Fruit fly (Drosophila melanogaster) whole organism, embryonic: Measurements from ENCODE around the gene cass.

Experiments
- Atf6 ChIP-seq: fragments of 200-800 bp; sonication (Bioruptor generic); IDR thresholded peaks from 2 replicates; pipeline ENCODE4 v1.3.6; 2022; ENCODE audit warnings: missing biosample characterization, missing genetic modification characterization
- Bgb ChIP-seq: fragments of 200-800 bp; sonication (Bioruptor generic); IDR thresholded peaks from 2 replicates; pipeline ENCODE4 v1.3.6; 2022; ENCODE audit warnings: missing biosample characterization, missing genetic modification characterization; ENCODE audit not compliant: partially characterized antibody
- CG10979 ChIP-seq: fragments of 200-800 bp; sonication (Bioruptor generic); optimal IDR thresholded peaks from 2 replicates; lab custom pipeline; 2018; ENCODE audit warnings: missing biosample characterization, mild to moderate bottlenecking, missing genetic modification characterization, moderate library complexity
- CG14860 ChIP-seq: fragments of 200-800 bp; sonication (Bioruptor generic); IDR thresholded peaks from 3 replicates; pipeline ENCODE4 v1.3.6; 2022; ENCODE audit warnings: missing biosample characterization, missing genetic modification characterization; ENCODE audit not compliant: partially characterized antibody
- CG15011 ChIP-seq: fragments of 200-800 bp; sonication (Bioruptor generic); optimal IDR thresholded peaks from 3 replicates; lab custom pipeline; 2018; ENCODE audit warnings: missing biosample characterization, mild to moderate bottlenecking, missing genetic modification characterization
- CG1832 ChIP-seq: fragments of 200-800 bp; sonication (Bioruptor generic); optimal IDR thresholded peaks from 2 replicates; lab custom pipeline; 2017; ENCODE audit warnings: missing biosample characterization, mild to moderate bottlenecking, missing genetic modification characterization, inconsistent platforms
- CG2712 ChIP-seq: fragments of 200-800 bp; optimal IDR thresholded peaks from 3 replicates; lab custom pipeline; 2019; ENCODE audit warnings: missing biosample characterization, mild to moderate bottlenecking, missing genetic modification characterization, moderate library complexity
- CG30431 ChIP-seq: fragments of 200-800 bp; sonication (Bioruptor generic); optimal IDR thresholded peaks from 2 replicates; lab custom pipeline; 2017; ENCODE audit warnings: missing biosample characterization, missing genetic modification characterization
- CG32767 ChIP-seq: fragments of 200-800 bp; sonication (Bioruptor generic); IDR thresholded peaks from 2 replicates; pipeline ENCODE4 v1.3.6; 2022; ENCODE audit warnings: missing biosample characterization, missing genetic modification characterization
- CG32772 ChIP-seq: fragments of 200-800 bp; sonication (Bioruptor generic); IDR thresholded peaks from 2 replicates; pipeline ENCODE4 v1.3.6; 2022; ENCODE audit warnings: missing biosample characterization, missing genetic modification characterization
- CG3407 ChIP-seq: fragments of 200-800 bp; sonication (Bioruptor generic); optimal IDR thresholded peaks from 2 replicates; lab custom pipeline; 2018; ENCODE audit warnings: missing biosample characterization, mild to moderate bottlenecking, missing genetic modification characterization
- CG42726 ChIP-seq: fragments of 200-800 bp; sonication (Bioruptor generic); IDR thresholded peaks from 2 replicates; pipeline ENCODE4 v1.3.6; 2022; ENCODE audit warnings: missing biosample characterization, missing genetic modification characterization; ENCODE audit not compliant: partially characterized antibody
- CG4360 ChIP-seq: fragments of 200-800 bp; sonication (Bioruptor generic); IDR thresholded peaks from 2 replicates; pipeline ENCODE4 v1.3.6; 2022; ENCODE audit warnings: missing biosample characterization, missing genetic modification characterization
- CG4820 ChIP-seq: fragments of 200-800 bp; sonication (Bioruptor generic); optimal IDR thresholded peaks from 3 replicates; lab custom pipeline; 2016; ENCODE audit warnings: missing biosample characterization, missing genetic modification characterization
- CG9817 ChIP-seq: fragments of 200-800 bp; sonication (Bioruptor generic); optimal IDR thresholded peaks from 2 replicates; lab custom pipeline; 2018; ENCODE audit warnings: missing biosample characterization, mild to moderate bottlenecking, missing genetic modification characterization, moderate library complexity
- Chrac-16 ChIP-seq: fragments of 200-800 bp; sonication (Bioruptor generic); optimal IDR thresholded peaks from 3 replicates; lab custom pipeline; 2016; ENCODE audit warnings: missing biosample characterization, missing genetic modification characterization
- CkIIα-i1 ChIP-seq: fragments of 200-800 bp; sonication (Bioruptor generic); IDR thresholded peaks from 2 replicates; pipeline ENCODE4 v1.3.6; 2022; ENCODE audit warnings: missing biosample characterization, missing genetic modification characterization
- Deaf1 ChIP-seq: fragments of 200-800 bp; optimal IDR thresholded peaks from 3 replicates; lab custom pipeline; 2019; ENCODE audit warnings: missing biosample characterization, mild to moderate bottlenecking, missing genetic modification characterization, moderate library complexity
- Doc2 ChIP-seq: fragments of 200-800 bp; sonication (Bioruptor generic); IDR thresholded peaks from 2 replicates; pipeline ENCODE4 v1.3.6; 2022; ENCODE audit warnings: missing biosample characterization, missing genetic modification characterization
- Dp ChIP-seq: fragments of 200-800 bp; sonication (Bioruptor generic); optimal IDR thresholded peaks from 2 replicates; lab custom pipeline; 2018; ENCODE audit warnings: missing biosample characterization, mild to moderate bottlenecking, missing genetic modification characterization, moderate library complexity
- E2f1 ChIP-seq: fragments of 200-800 bp; sonication (Bioruptor generic); IDR thresholded peaks from 2 replicates; pipeline ENCODE4 v1.3.6; 2022; ENCODE audit warnings: missing biosample characterization, missing genetic modification characterization
- Fer2 ChIP-seq: fragments of 200-800 bp; sonication (Bioruptor generic); optimal IDR thresholded peaks from 2 replicates; lab custom pipeline; 2018; ENCODE audit warnings: missing biosample characterization, mild to moderate bottlenecking, missing genetic modification characterization, moderate library complexity
- MTF-1 ChIP-seq: fragments of 200-800 bp; sonication (Bioruptor generic); optimal IDR thresholded peaks from 2 replicates; lab custom pipeline; 2018; ENCODE audit warnings: missing biosample characterization, mild to moderate bottlenecking, missing genetic modification characterization, borderline replicate concordance
- Mad ChIP-seq: fragments of 200-800 bp; sonication (Bioruptor generic); optimal IDR thresholded peaks from 2 replicates; lab custom pipeline; 2016; ENCODE audit warnings: missing biosample characterization, missing genetic modification characterization
- NC2β ChIP-seq: fragments of 200-800 bp; sonication (Bioruptor generic); optimal IDR thresholded peaks from 2 replicates; lab custom pipeline; 2016; ENCODE audit warnings: missing biosample characterization, missing genetic modification characterization
- Nf-YC ChIP-seq: fragments of 200-800 bp; optimal IDR thresholded peaks from 3 replicates; lab custom pipeline; 2019; ENCODE audit warnings: missing biosample characterization, mild to moderate bottlenecking, missing genetic modification characterization, moderate library complexity
- Ravus ChIP-seq: fragments of 200-800 bp; sonication (Bioruptor generic); IDR thresholded peaks from 2 replicates; pipeline ENCODE4 v1.3.6; 2022; ENCODE audit warnings: missing biosample characterization, missing genetic modification characterization
- Xrp1 ChIP-seq: fragments of 200-800 bp; sonication (Bioruptor generic); IDR thresholded peaks from 2 replicates; pipeline ENCODE4 v1.3.6; 2022; ENCODE audit warnings: missing biosample characterization, missing genetic modification characterization
- abd-A ChIP-seq: fragments of 200-800 bp; sonication (Bioruptor generic); optimal IDR thresholded peaks from 3 replicates; lab custom pipeline; 2019; ENCODE audit warnings: missing biosample characterization, mild to moderate bottlenecking, missing genetic modification characterization, moderate library complexity
- ara ChIP-seq: fragments of 200-800 bp; sonication (Bioruptor generic); IDR thresholded peaks from 2 replicates; pipeline ENCODE4 v1.3.6; 2022; ENCODE audit warnings: missing biosample characterization, missing genetic modification characterization
- bbx ChIP-seq: fragments of 200-800 bp; sonication (Bioruptor generic); IDR thresholded peaks from 2 replicates; pipeline ENCODE4 v1.3.6; 2022; ENCODE audit warnings: missing biosample characterization, missing genetic modification characterization; ENCODE audit not compliant: partially characterized antibody
- caup ChIP-seq: fragments of 200-800 bp; sonication (Bioruptor generic); optimal IDR thresholded peaks from 3 replicates; lab custom pipeline; 2017; ENCODE audit warnings: missing biosample characterization, mild to moderate bottlenecking, missing genetic modification characterization, moderate library complexity; ENCODE audit not compliant: severe bottlenecking
- ci ChIP-seq: fragments of 200-800 bp; sonication (Bioruptor generic); IDR thresholded peaks from 3 replicates; pipeline ENCODE4 v1.3.6; 2022; ENCODE audit warnings: missing biosample characterization, missing genetic modification characterization
- croc ChIP-seq: fragments of 200-800 bp; sonication (Bioruptor generic); conservative IDR thresholded peaks from 3 replicates; pipeline ENCODE4 v1.3.6; 2022; ENCODE audit warnings: missing biosample characterization, missing genetic modification characterization
- cwo ChIP-seq: fragments of 200-800 bp; sonication (Bioruptor generic); optimal IDR thresholded peaks from 3 replicates; lab custom pipeline; 2017; ENCODE audit warnings: missing biosample characterization, missing genetic modification characterization, mild to moderate bottlenecking, moderate library complexity, missing genetic modification reagents
- dmrt99B ChIP-seq: fragments of 200-800 bp; sonication (Bioruptor generic); optimal IDR thresholded peaks from 2 replicates; lab custom pipeline; 2018; ENCODE audit warnings: missing biosample characterization, mild to moderate bottlenecking, missing genetic modification characterization, moderate library complexity
- en ChIP-seq: fragments of 200-800 bp; sonication (Bioruptor generic); optimal IDR thresholded peaks from 2 replicates; lab custom pipeline; 2016; ENCODE audit warnings: missing biosample characterization, missing genetic modification characterization
- eve ChIP-seq, 2 experiments: fragments of >200 bp; optimal IDR thresholded peaks; 2 replicates each; lab custom pipeline; 2017; ENCODE audit warnings: missing biosample characterization in 2 of 2, missing genetic modification characterization in 2 of 2
- gsb ChIP-seq: fragments of 200-800 bp; sonication (Bioruptor generic); IDR thresholded peaks from 2 replicates; pipeline ENCODE4 v1.3.6; 2022; ENCODE audit warnings: missing biosample characterization, missing genetic modification characterization
- hkb ChIP-seq, 2 experiments: fragments of 200-800 bp in 1 of 2; fragments of >200 bp in 1 of 2; sonication (Bioruptor generic) in 1 of 2; IDR thresholded peaks in 1 of 2; optimal IDR thresholded peaks in 1 of 2; 2 replicates each; pipeline versions ENCODE4 v1.3.6 to Lab custom; 2017 to 2022; ENCODE audit warnings: missing biosample characterization in 1 of 2, missing genetic modification characterization in 1 of 2
- hth ChIP-seq: fragments of >200 bp; optimal IDR thresholded peaks from 2 replicates; lab custom pipeline; 2017; ENCODE audit warnings: inconsistent platforms
- luna ChIP-seq: fragments of 200-800 bp; sonication (Bioruptor generic); optimal IDR thresholded peaks from 2 replicates; lab custom pipeline; 2016; ENCODE audit warnings: missing biosample characterization, missing genetic modification characterization
- nmo ChIP-seq: fragments of 200-800 bp; sonication (Bioruptor generic); optimal IDR thresholded peaks from 2 replicates; lab custom pipeline; 2018; ENCODE audit warnings: missing biosample characterization, mild to moderate bottlenecking, missing genetic modification characterization, moderate library complexity
- p53 ChIP-seq: fragments of 200-800 bp; sonication (Bioruptor generic); optimal IDR thresholded peaks from 2 replicates; lab custom pipeline; 2016; ENCODE audit warnings: missing biosample characterization, missing genetic modification characterization
- psq ChIP-seq: fragments of 200-800 bp; sonication (Bioruptor generic); optimal IDR thresholded peaks from 2 replicates; lab custom pipeline; 2017; ENCODE audit warnings: missing biosample characterization, missing genetic modification characterization
- rib ChIP-seq: fragments of 200-800 bp; sonication (Bioruptor generic); IDR thresholded peaks from 2 replicates; pipeline ENCODE4 v1.3.6; 2022; ENCODE audit warnings: missing biosample characterization, missing genetic modification characterization
- row ChIP-seq: fragments of 200-800 bp; sonication (Bioruptor generic); IDR thresholded peaks from 3 replicates; pipeline ENCODE4 v1.3.6; 2022; ENCODE audit warnings: missing biosample characterization, missing genetic modification characterization
- sima ChIP-seq: fragments of 200-800 bp; sonication (Bioruptor generic); optimal IDR thresholded peaks from 2 replicates; lab custom pipeline; 2016; ENCODE audit warnings: missing biosample characterization, missing genetic modification characterization
- so ChIP-seq: fragments of 200-800 bp; sonication (Bioruptor generic); IDR thresholded peaks from 3 replicates; pipeline ENCODE4 v1.3.6; 2022; ENCODE audit warnings: missing biosample characterization, missing genetic modification characterization
- tgo ChIP-seq: fragments of 200-800 bp; sonication (Bioruptor generic); IDR thresholded peaks from 3 replicates; pipeline ENCODE4 v1.3.6; 2022; ENCODE audit warnings: missing biosample characterization, missing genetic modification characterization
- tin ChIP-seq: fragments of 200-800 bp; sonication (Bioruptor generic); optimal IDR thresholded peaks from 3 replicates; lab custom pipeline; 2016; ENCODE audit warnings: missing biosample characterization, missing genetic modification characterization

The cass gene

dm6 chr2L:17484174-17484573 is 6.5 kb upstream of the cass start, which contains the start of the genes GCS2beta and CG5131 (continued):
- TF ChIP-seq dmrt99B (peak; percentile 84), psq (GFP tag; lab: Kevin White, UChicago) (peak; percentile 50), CG32772 (GFP tag; lab: Robert Waterston, UW) (peak; percentile 95), Deaf1 (tag; lab: Kevin White, UChicago) (no peak), cwo (GFP tag; lab: Kevin White, UChicago) (peak; percentile 83), NC2β (GFP tag; lab: Kevin White, UChicago) (peak; percentile 90), Ravus (GFP tag; lab: Robert Waterston, UW) (peak; percentile 75), gsb (GFP tag; lab: Robert Waterston, UW) (peak; percentile 89), CkIIα-i1 (peak; percentile 51; the same call in 1 of the 2 replicates), CG3407 (GFP tag; lab: Kevin White, UChicago) (peak; percentile 78), CG15011 (peak; percentile 70), hkb (optimal IDR thresholded peaks at IDR 0.05; lab: Kevin White, UChicago) (peak; percentile 71), hkb (GFP tag; IDR thresholded peaks at IDR 0.05; lab: Robert Waterston, UW) (peak; percentile 93), p53 (GFP tag; lab: Kevin White, UChicago) (peak; percentile 94), croc (GFP tag; lab: Robert Waterston, UW) (peak; percentile 82), so (GFP tag; lab: Robert Waterston, UW) (peak; percentile 90), rib (GFP tag; lab: Robert Waterston, UW) (peak; percentile 92), Doc2 (GFP tag; lab: Robert Waterston, UW) (peak; percentile 87), row (GFP tag; lab: Robert Waterston, UW) (peak; percentile 94), CG30431 (peak; percentile 93), tin (GFP tag; lab: Kevin White, UChicago) (peak; percentile 95), Xrp1 (GFP tag; lab: Robert Waterston, UW) (peak; percentile 92), luna (GFP tag; lab: Kevin White, UChicago) (peak; percentile 92), hth (lab: Kevin White, UChicago) (no peak), CG1832 (GFP tag; lab: Kevin White, UChicago) (no peak), E2f1 (GFP tag; lab: Robert Waterston, UW) (peak; percentile 91), Mad (GFP tag; lab: Kevin White, UChicago) (peak; percentile 97), Nf-YC (tag; lab: Kevin White, UChicago) (no peak), Dp (peak; percentile 70), CG14860 (peak; percentile 88), CG9817 (tag; lab: Kevin White, UChicago) (peak; percentile 96), eve (GFP tag; optimal IDR thresholded peaks at IDR 0.05; lab: Kevin White, UChicago) (no peak), CG42726 (GFP tag; lab: Robert Waterston, UW) (peak; percentile 57; the same call in 1 of the 2 replicates), Atf6 (GFP tag; lab: Robert Waterston, UW) (peak; percentile 93), ci (peak; percentile 95), CG4820 (GFP tag; lab: Kevin White, UChicago) (peak; percentile 92), Chrac-16 (GFP tag; lab: Kevin White, UChicago) (peak; percentile 96), Fer2 (tag; lab: Kevin White, UChicago) (peak; percentile 85), abd-A (tag; lab: Kevin White, UChicago) (no peak), sima (GFP tag; lab: Kevin White, UChicago) (peak; percentile 71), CG2712 (peak; percentile 90), Bgb (GFP tag; lab: Robert Waterston, UW) (peak; percentile 87), tgo (GFP tag; lab: Robert Waterston, UW) (peak; percentile 91), CG4360 (GFP tag; lab: Robert Waterston, UW) (peak; percentile 49; the same call in 1 of the 2 replicates), bbx (GFP tag; lab: Robert Waterston, UW) (peak; percentile 77), nmo (GFP tag; lab: Kevin White, UChicago) (peak; percentile 96), ara (GFP tag; lab: Robert Waterston, UW) (peak; percentile 84), en (GFP tag; lab: Kevin White, UChicago) (peak; percentile 83), MTF-1 (GFP tag; lab: Kevin White, UChicago) (peak; percentile 73), CG32767 (GFP tag; lab: Robert Waterston, UW) (peak; percentile 85), CG10979 (tag; lab: Kevin White, UChicago) (peak; percentile 78), caup (GFP tag; lab: Kevin White, UChicago) (peak; percentile 90)
